Worm (Caenorhabditis elegans) whole organism, early embryonic: Measurements from ENCODE around the gene nol-10.
A peak's percentile ranks its signal among the peaks of the same experiment; 100 is the strongest.

Experiments
- ama-1 ChIP-seq: fragments of 150-350 bp; optimal IDR thresholded peaks from 2 replicates; lab custom pipeline; 2014
- ceh-13 ChIP-seq: fragments of 200-800 bp; sonication (Bioruptor generic); optimal IDR thresholded peaks from 2 replicates; lab custom pipeline; 2018; ENCODE audit warnings: mild to moderate bottlenecking, missing genetic modification characterization, missing compliant biosample characterization
- ceh-36 ChIP-seq: sonication (generic microtip); optimal IDR thresholded peaks from 2 replicates; lab custom pipeline; 2016; ENCODE audit warnings: missing genetic modification characterization, inconsistent platforms, missing compliant biosample characterization
- ets-7 ChIP-seq: sonication (generic microtip); optimal IDR thresholded peaks from 2 replicates; lab custom pipeline; 2016; ENCODE audit warnings: missing genotype, missing genetic modification characterization, missing compliant biosample characterization
- flt-1 ChIP-seq: fragments of 200-800 bp; sonication (Bioruptor generic); IDR thresholded peaks from 2 replicates; pipeline ENCODE4 v1.3.6; 2022; ENCODE audit warnings: missing genetic modification characterization, missing compliant biosample characterization
- hmbx-1 ChIP-seq: sonication (generic microtip); optimal IDR thresholded peaks from 2 replicates; lab custom pipeline; 2016; ENCODE audit warnings: mild to moderate bottlenecking, missing genetic modification characterization, missing compliant biosample characterization
- hmg-4 ChIP-seq: fragments of 200-800 bp; sonication (Bioruptor generic); optimal IDR thresholded peaks from 2 replicates; lab custom pipeline; 2018; ENCODE audit warnings: mild to moderate bottlenecking, missing genetic modification characterization, missing compliant biosample characterization
- hnd-1 ChIP-seq: sonication (generic microtip); optimal IDR thresholded peaks from 2 replicates; lab custom pipeline; 2016; ENCODE audit warnings: missing genetic modification characterization, missing compliant biosample characterization
- pes-1 ChIP-seq: fragments of 200-800 bp; sonication (Bioruptor generic); IDR thresholded peaks from 2 replicates; pipeline ENCODE4 v1.3.6; 2022; ENCODE audit warnings: missing genetic modification reagents, missing genetic modification characterization, missing compliant biosample characterization
- scrt-1 ChIP-seq: fragments of 200-800 bp; sonication (Bioruptor generic); IDR thresholded peaks from 2 replicates; pipeline ENCODE4 v1.3.6; 2022; ENCODE audit warnings: missing genetic modification characterization, missing compliant biosample characterization
- sea-1 ChIP-seq: fragments of 200-800 bp; sonication (Bioruptor generic); conservative IDR thresholded peaks from 2 replicates; pipeline ENCODE4 v1.3.6; 2022; ENCODE audit warnings: missing genetic modification characterization, missing compliant biosample characterization
- tbx-11 ChIP-seq: fragments of 200-800 bp; sonication (Bioruptor generic); IDR thresholded peaks from 2 replicates; pipeline ENCODE4 v1.3.6; 2022; ENCODE audit warnings: missing genetic modification characterization, missing compliant biosample characterization
- tbx-37 ChIP-seq: fragments of 200-800 bp; sonication (Bioruptor generic); conservative IDR thresholded peaks from 2 replicates; pipeline ENCODE4 v1.3.6; 2022; ENCODE audit warnings: missing genetic modification reagents, missing genetic modification characterization, missing compliant biosample characterization
- tra-4 ChIP-seq: sonication (generic microtip); optimal IDR thresholded peaks from 2 replicates; lab custom pipeline; 2017; ENCODE audit warnings: missing genetic modification characterization, missing compliant biosample characterization

DNA sequence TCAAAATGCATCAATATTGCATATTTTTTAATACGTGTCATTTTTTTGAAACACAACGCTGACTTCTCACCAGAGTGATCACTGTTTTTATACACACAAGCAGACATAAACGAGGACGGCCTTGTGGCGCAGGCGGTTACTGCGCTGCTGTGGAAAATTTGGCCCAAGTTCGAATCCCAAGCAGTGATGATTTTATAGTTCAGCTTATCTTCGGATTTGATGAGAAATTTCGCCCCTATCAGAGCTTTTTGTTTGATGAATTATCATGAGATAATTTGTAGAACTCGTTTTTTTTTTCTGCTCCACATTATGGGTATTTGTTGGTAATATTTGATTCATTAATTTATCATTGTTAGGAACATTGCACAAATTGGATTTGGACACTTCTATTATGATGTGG is 6.5 kb upstream of the nol-10 start:
- TF ChIP-seq ama-1 (lab: Kevin White, UChicago), result peak; percentile 5
- TF ChIP-seq hmg-4 (GFP tag; lab: Kevin White, UChicago), result peak; percentile 99
- peak; percentile 84 for TF ChIP-seq hmbx-1 (tag; lab: Kevin White, UChicago)
- TF ChIP-seq tbx-37, result peak; percentile 97
- TF ChIP-seq ets-7 (tag; lab: Kevin White, UChicago), result peak; percentile 90
- peak; percentile 96 for TF ChIP-seq tra-4 (tag; lab: Kevin White, UChicago)
- peak; percentile 97 for TF ChIP-seq sea-1
- TF ChIP-seq flt-1, result peak; percentile 97
- TF ChIP-seq ceh-36, result peak; percentile 96
- TF ChIP-seq hnd-1 (tag; lab: Kevin White, UChicago), result peak; percentile 96
- TF ChIP-seq scrt-1 (GFP tag; lab: Robert Waterston, UW), result peak; percentile 95
- peak; percentile 92 for TF ChIP-seq tbx-11 (GFP tag; lab: Robert Waterston, UW)
- peak; percentile 96 for TF ChIP-seq pes-1
- TF ChIP-seq ceh-13 (GFP tag; lab: Kevin White, UChicago), result peak; percentile 87
